Fruit fly (Drosophila melanogaster) whole organism, embryonic: ENCODE measurements around the gene M6.
A peak's percentile ranks its signal among the peaks of the same experiment; 100 is the strongest.

ENCODE experiments used
- B-H2 ChIP-seq: fragments of 200-800 bp; sonication (Bioruptor generic); optimal IDR thresholded peaks from 2 replicates; lab custom pipeline; 2018; ENCODE audit warnings: missing biosample characterization, mild to moderate bottlenecking, missing genetic modification characterization
- CG12769 ChIP-seq: fragments of 200-800 bp; sonication (Bioruptor generic); optimal IDR thresholded peaks from 2 replicates; lab custom pipeline; 2019; ENCODE audit warnings: missing biosample characterization, mild to moderate bottlenecking, missing genetic modification characterization, moderate library complexity
- CG13287 ChIP-seq: fragments of 200-800 bp; sonication (Bioruptor generic); IDR thresholded peaks from 2 replicates; pipeline ENCODE4 v1.3.6; 2022; ENCODE audit warnings: missing biosample characterization, missing genetic modification characterization; ENCODE audit not compliant: partially characterized antibody
- CG14667 ChIP-seq: fragments of 200-800 bp; sonication (Bioruptor generic); IDR thresholded peaks from 2 replicates; pipeline ENCODE4 v1.3.6; 2022; ENCODE audit warnings: missing biosample characterization, missing genetic modification characterization
- CG14860 ChIP-seq: fragments of 200-800 bp; sonication (Bioruptor generic); IDR thresholded peaks from 3 replicates; pipeline ENCODE4 v1.3.6; 2022; ENCODE audit warnings: missing biosample characterization, missing genetic modification characterization; ENCODE audit not compliant: partially characterized antibody
- CG15514 ChIP-seq: fragments of 200-800 bp; sonication (Bioruptor generic); optimal IDR thresholded peaks from 3 replicates; lab custom pipeline; 2017; ENCODE audit warnings: missing biosample characterization, missing genetic modification characterization, mild to moderate bottlenecking, moderate library complexity, missing genetic modification reagents
- CG1602 ChIP-seq: fragments of 200-800 bp; sonication (Bioruptor generic); optimal IDR thresholded peaks from 3 replicates; lab custom pipeline; 2016; ENCODE audit warnings: missing biosample characterization, missing genetic modification characterization
- CG16779 ChIP-seq: fragments of 200-800 bp; sonication (Bioruptor generic); IDR thresholded peaks from 2 replicates; pipeline ENCODE4 v1.3.6; 2022; ENCODE audit warnings: missing biosample characterization, missing genetic modification characterization
- CG16815 ChIP-seq: fragments of 200-800 bp; sonication (Bioruptor generic); optimal IDR thresholded peaks from 3 replicates; lab custom pipeline; 2017; ENCODE audit warnings: missing biosample characterization, mild to moderate bottlenecking, missing genetic modification characterization
- CG17568 ChIP-seq: fragments of 200-800 bp; sonication (Bioruptor generic); optimal IDR thresholded peaks from 2 replicates; lab custom pipeline; 2018; ENCODE audit warnings: missing biosample characterization, mild to moderate bottlenecking, missing genetic modification characterization, moderate library complexity
- CG17829 ChIP-seq: fragments of 200-800 bp; optimal IDR thresholded peaks from 2 replicates; lab custom pipeline; 2019; ENCODE audit warnings: missing biosample characterization, mild to moderate bottlenecking, missing genetic modification characterization, moderate library complexity
- CG1832 ChIP-seq: fragments of 200-800 bp; sonication (Bioruptor generic); optimal IDR thresholded peaks from 2 replicates; lab custom pipeline; 2017; ENCODE audit warnings: missing biosample characterization, mild to moderate bottlenecking, missing genetic modification characterization, inconsistent platforms
- CG30020 ChIP-seq: fragments of 200-800 bp; optimal IDR thresholded peaks from 2 replicates; lab custom pipeline; 2019; ENCODE audit warnings: missing biosample characterization, mild to moderate bottlenecking, missing genetic modification characterization, moderate library complexity
- CG3163 ChIP-seq: fragments of 200-800 bp; sonication (Bioruptor generic); optimal IDR thresholded peaks from 3 replicates; lab custom pipeline; 2016; ENCODE audit warnings: missing biosample characterization, missing genetic modification characterization
- CG3407 ChIP-seq: fragments of 200-800 bp; sonication (Bioruptor generic); optimal IDR thresholded peaks from 2 replicates; lab custom pipeline; 2018; ENCODE audit warnings: missing biosample characterization, mild to moderate bottlenecking, missing genetic modification characterization
- CG3847 ChIP-seq: fragments of 200-800 bp; sonication (Bioruptor generic); IDR thresholded peaks from 2 replicates; pipeline ENCODE4 v1.3.6; 2022; ENCODE audit warnings: missing biosample characterization, missing genetic modification characterization
- CG6654 ChIP-seq: fragments of 200-800 bp; sonication (Bioruptor generic); optimal IDR thresholded peaks from 2 replicates; lab custom pipeline; 2017; ENCODE audit warnings: missing biosample characterization, mild to moderate bottlenecking, missing genetic modification characterization
- CG6689 ChIP-seq: fragments of 200-800 bp; sonication (Bioruptor generic); IDR thresholded peaks from 2 replicates; pipeline ENCODE4 v1.3.6; 2022; ENCODE audit warnings: missing biosample characterization, missing genetic modification characterization
- CG7372 ChIP-seq: fragments of 200-800 bp; sonication (Bioruptor generic); IDR thresholded peaks from 2 replicates; pipeline ENCODE4 v1.3.6; 2022; ENCODE audit warnings: missing biosample characterization, missing genetic modification characterization
- CrebB ChIP-seq: fragments of 200-800 bp; sonication (Bioruptor generic); optimal IDR thresholded peaks from 3 replicates; lab custom pipeline; 2018; ENCODE audit warnings: missing biosample characterization, mild to moderate bottlenecking, missing genetic modification characterization
- D19B ChIP-seq: fragments of 200-800 bp; sonication (Bioruptor generic); optimal IDR thresholded peaks from 2 replicates; lab custom pipeline; 2017; ENCODE audit warnings: missing biosample characterization, mild to moderate bottlenecking, missing genetic modification characterization
- Dref ChIP-seq: fragments of 200-800 bp; sonication (Bioruptor generic); IDR thresholded peaks from 2 replicates; pipeline ENCODE4 v1.3.6; 2022; ENCODE audit warnings: missing biosample characterization, missing genetic modification characterization
- Drgx ChIP-seq: fragments of 200-800 bp; sonication (Bioruptor generic); IDR thresholded peaks from 2 replicates; pipeline ENCODE4 v1.3.6; 2022; ENCODE audit warnings: missing biosample characterization, missing genetic modification characterization
- Ets65A ChIP-seq: fragments of 200-800 bp; sonication (Bioruptor generic); peaks from one replicate; lab custom pipeline; 2016; ENCODE audit warnings: missing biosample characterization, missing genetic modification characterization
- Fer1 ChIP-seq: fragments of 200-800 bp; sonication (Bioruptor generic); optimal IDR thresholded peaks from 2 replicates; lab custom pipeline; 2017; ENCODE audit warnings: missing biosample characterization, mild to moderate bottlenecking, missing genetic modification characterization
- GATAe ChIP-seq: fragments of 200-800 bp; sonication (Bioruptor generic); conservative IDR thresholded peaks from 2 replicates; pipeline ENCODE4 v1.3.6; 2022; ENCODE audit warnings: missing biosample characterization, missing genetic modification characterization
- Hey ChIP-seq: fragments of 200-800 bp; sonication (Bioruptor generic); optimal IDR thresholded peaks from 3 replicates; lab custom pipeline; 2018; ENCODE audit warnings: missing biosample characterization, mild to moderate bottlenecking, missing genetic modification characterization
- Lpt ChIP-seq: fragments of >200 bp; optimal IDR thresholded peaks from 2 replicates; lab custom pipeline; 2018; ENCODE audit warnings: missing biosample characterization, missing genetic modification characterization
- MTF-1 ChIP-seq: fragments of 200-800 bp; sonication (Bioruptor generic); optimal IDR thresholded peaks from 2 replicates; lab custom pipeline; 2018; ENCODE audit warnings: missing biosample characterization, mild to moderate bottlenecking, missing genetic modification characterization, borderline replicate concordance
- Oli ChIP-seq: fragments of 200-800 bp; sonication (Bioruptor generic); optimal IDR thresholded peaks from 2 replicates; lab custom pipeline; 2018; ENCODE audit warnings: missing biosample characterization, mild to moderate bottlenecking, missing genetic modification characterization, moderate library complexity
- Rfx ChIP-seq: fragments of 200-800 bp; sonication (Bioruptor generic); IDR thresholded peaks from 2 replicates; pipeline ENCODE4 v1.3.6; 2022; ENCODE audit warnings: missing biosample characterization, missing genetic modification characterization
- Six4 ChIP-seq: fragments of 200-800 bp; sonication (Bioruptor generic); optimal IDR thresholded peaks from 2 replicates; lab custom pipeline; 2016; ENCODE audit warnings: missing biosample characterization, missing genetic modification characterization
- Sry-δ ChIP-seq: fragments of 200-800 bp; sonication (Bioruptor generic); optimal IDR thresholded peaks from 2 replicates; lab custom pipeline; 2016; ENCODE audit warnings: missing biosample characterization, missing genetic modification characterization
- Vsx1 ChIP-seq: fragments of 200-800 bp; sonication (Bioruptor generic); optimal IDR thresholded peaks from 2 replicates; lab custom pipeline; 2017; ENCODE audit warnings: missing biosample characterization, mild to moderate bottlenecking, missing genetic modification characterization, missing genetic modification reagents
- Xrp1 ChIP-seq: fragments of 200-800 bp; sonication (Bioruptor generic); IDR thresholded peaks from 2 replicates; pipeline ENCODE4 v1.3.6; 2022; ENCODE audit warnings: missing biosample characterization, missing genetic modification characterization
- ara ChIP-seq: fragments of 200-800 bp; sonication (Bioruptor generic); IDR thresholded peaks from 2 replicates; pipeline ENCODE4 v1.3.6; 2022; ENCODE audit warnings: missing biosample characterization, missing genetic modification characterization
- cas ChIP-seq: fragments of 200-800 bp; sonication (Bioruptor generic); IDR thresholded peaks from 2 replicates; pipeline ENCODE4 v1.3.6; 2022; ENCODE audit warnings: missing biosample characterization, missing genetic modification characterization
- chinmo ChIP-seq: fragments of 200-800 bp; sonication (Bioruptor generic); IDR thresholded peaks from 4 replicates; pipeline ENCODE4 v1.3.6; 2022; ENCODE audit warnings: missing biosample characterization, missing genetic modification characterization; ENCODE audit not compliant: partially characterized antibody
- emc ChIP-seq: fragments of 200-800 bp; sonication (Bioruptor generic); optimal IDR thresholded peaks from 2 replicates; lab custom pipeline; 2016; ENCODE audit warnings: missing biosample characterization, missing genetic modification characterization
- esg ChIP-seq: fragments of 200-800 bp; sonication (Bioruptor generic); conservative IDR thresholded peaks from 2 replicates; pipeline ENCODE4 v1.3.6; 2022; ENCODE audit warnings: missing biosample characterization, missing genetic modification characterization
- fd96Cb ChIP-seq: fragments of 200-800 bp; sonication (Bioruptor generic); optimal IDR thresholded peaks from 2 replicates; lab custom pipeline; 2018; ENCODE audit warnings: missing biosample characterization, mild to moderate bottlenecking, missing genetic modification characterization, moderate library complexity
- jumu ChIP-seq: fragments of 200-800 bp; sonication (Bioruptor generic); optimal IDR thresholded peaks from 3 replicates; lab custom pipeline; 2016; ENCODE audit warnings: missing biosample characterization, missing genetic modification characterization
- lbe ChIP-seq: fragments of 200-800 bp; sonication (Bioruptor generic); optimal IDR thresholded peaks from 2 replicates; lab custom pipeline; 2016; ENCODE audit warnings: missing biosample characterization, mild to moderate bottlenecking, missing genetic modification characterization
- lilli ChIP-seq: fragments of 200-800 bp; sonication (Bioruptor generic); optimal IDR thresholded peaks from 3 replicates; lab custom pipeline; 2016; ENCODE audit warnings: missing biosample characterization, missing genetic modification characterization
- lola ChIP-seq, 3 experiments: fragments of >200 bp in 2 of 3; fragments of 200-800 bp in 1 of 3; sonication (Bioruptor generic) in 1 of 3; optimal IDR thresholded peaks; 2 replicates each; lab custom pipeline; 2017 to 2019; ENCODE audit warnings: missing biosample characterization in 3 of 3, missing genetic modification characterization in 3 of 3, mild to moderate bottlenecking in 1 of 3, moderate library complexity in 1 of 3
- ranshi ChIP-seq: fragments of 200-800 bp; sonication (Bioruptor generic); IDR thresholded peaks from 2 replicates; pipeline ENCODE4 v1.3.6; 2022; ENCODE audit warnings: missing biosample characterization, missing genetic modification characterization
- rib ChIP-seq: fragments of 200-800 bp; sonication (Bioruptor generic); IDR thresholded peaks from 2 replicates; pipeline ENCODE4 v1.3.6; 2022; ENCODE audit warnings: missing biosample characterization, missing genetic modification characterization
- slbo ChIP-seq: fragments of 200-800 bp; sonication (Bioruptor generic); IDR thresholded peaks from 2 replicates; pipeline ENCODE4 v1.3.6; 2022; ENCODE audit warnings: missing biosample characterization, missing genetic modification characterization
- tup ChIP-seq: fragments of 200-800 bp; sonication (Bioruptor generic); optimal IDR thresholded peaks from 2 replicates; lab custom pipeline; 2016; ENCODE audit warnings: missing biosample characterization, mild to moderate bottlenecking, missing genetic modification characterization, moderate library complexity
- vvl ChIP-seq: fragments of 200-800 bp; sonication (Bioruptor generic); IDR thresholded peaks from 2 replicates; pipeline ENCODE4 v1.3.6; 2022; ENCODE audit warnings: missing biosample characterization, missing genetic modification characterization

Gene M6

DNA sequence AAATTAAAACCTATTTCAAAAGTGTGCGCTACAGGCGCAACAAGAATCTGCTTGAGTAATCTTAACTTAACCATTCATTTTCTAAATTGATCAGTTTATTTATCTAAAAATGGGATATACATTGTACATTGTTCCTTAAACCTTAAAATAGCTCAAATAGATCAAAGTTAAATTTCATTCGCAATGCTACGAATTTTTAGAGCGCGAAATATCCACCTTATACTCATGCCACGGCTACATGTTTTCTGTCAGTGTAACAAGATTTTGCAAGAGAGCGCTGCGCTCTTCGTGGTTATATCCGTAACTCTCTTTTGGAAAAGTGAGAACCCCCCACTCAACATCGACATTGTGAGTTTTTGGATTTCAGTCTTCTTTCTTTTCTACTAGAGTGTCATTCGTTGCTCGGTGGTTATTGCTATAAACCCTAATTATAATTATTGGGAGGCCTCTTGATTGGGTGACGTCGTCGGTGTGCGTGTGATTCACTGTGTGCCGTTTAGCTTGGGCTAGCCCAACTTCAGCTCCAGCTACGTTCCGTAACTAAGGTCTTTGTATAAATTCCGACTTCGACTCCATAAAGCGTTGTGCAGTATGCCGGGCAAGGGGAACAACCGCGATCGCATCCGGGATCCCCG is 2.0 kb downstream of the M6 start (continued):
- TF ChIP-seq slbo (GFP tag; lab: Robert Waterston, UW) (peak; percentile 57), Dref (no peak), Oli (tag; lab: Kevin White, UChicago) (peak; percentile 41), D19B (GFP tag; lab: Kevin White, UChicago) (no peak), emc (no peak), CG16815 (GFP tag; lab: Kevin White, UChicago) (no peak), Hey (tag; lab: Kevin White, UChicago) (no peak), CG1602 (GFP tag; lab: Kevin White, UChicago) (no peak), CG16779 (GFP tag; lab: Robert Waterston, UW) (no peak), GATAe (GFP tag; lab: Robert Waterston, UW) (no peak), Sry-δ (GFP tag; lab: Kevin White, UChicago) (no peak), Rfx (GFP tag; lab: Robert Waterston, UW) (peak; percentile 66), ara (no peak), CG6654 (GFP tag; lab: Kevin White, UChicago) (no peak), B-H2 (no peak), CG14860 (GFP tag; lab: Robert Waterston, UW) (no peak), Six4 (no peak), CG17568 (GFP tag; lab: Kevin White, UChicago) (no peak), CG13287 (GFP tag; lab: Robert Waterston, UW) (no peak), esg (GFP tag; lab: Robert Waterston, UW) (no peak), cas (no peak), jumu (GFP tag; lab: Kevin White, UChicago) (no peak), chinmo (GFP tag; lab: Robert Waterston, UW) (no peak), rib (GFP tag; lab: Robert Waterston, UW) (no peak), lola (GFP tag; optimal IDR thresholded peaks at IDR 0.05; lab: Kevin White, UChicago) (peak in 1 of 3 experiments; percentile 25), CG12769 (peak; percentile 46), CG3163 (peak; percentile 93), Fer1 (peak; percentile 39), Xrp1 (GFP tag; lab: Robert Waterston, UW) (peak; percentile 57; the same call in 1 of the 2 replicates), CrebB (tag; lab: Kevin White, UChicago) (no peak), CG6689 (GFP tag; lab: Robert Waterston, UW) (0 out of 2 replicates have a peak, but pooled peaks have one; percentile 9), CG1832 (GFP tag; lab: Kevin White, UChicago) (no peak), Drgx (GFP tag; lab: Robert Waterston, UW) (peak; percentile 36; the same call in 1 of the 2 replicates), CG3847 (GFP tag; lab: Robert Waterston, UW) (no peak), ranshi (GFP tag; lab: Robert Waterston, UW) (no peak), lbe (no peak), CG14667 (GFP tag; lab: Robert Waterston, UW) (no peak), fd96Cb (peak; percentile 28), CG15514 (GFP tag; lab: Kevin White, UChicago) (peak; percentile 1), lilli (GFP tag; lab: Kevin White, UChicago) (peak; percentile 48), Lpt (GFP tag; lab: Kevin White, UChicago) (no peak), CG30020 (tag; lab: Kevin White, UChicago) (no peak), tup (GFP tag; lab: Kevin White, UChicago) (no peak), CG17829 (tag; lab: Kevin White, UChicago) (no peak), Vsx1 (no peak), CG3407 (GFP tag; lab: Kevin White, UChicago) (peak; percentile 22), MTF-1 (no peak), vvl (peak; percentile 61), CG7372 (GFP tag; lab: Robert Waterston, UW) (no peak), Ets65A (GFP tag; lab: Kevin White, UChicago) (no peak)
